Fruit fly (Drosophila melanogaster) whole organism, embryonic: ENCODE results near the gene Mics1.
A peak's percentile ranks its signal among the peaks of the same experiment; 100 is the strongest.

ENCODE experiments used
- CG11504 ChIP-seq: fragments of 200-800 bp; sonication (Bioruptor generic); optimal IDR thresholded peaks from 3 replicates; lab custom pipeline; 2019; ENCODE audit warnings: missing biosample characterization, mild to moderate bottlenecking, missing genetic modification characterization, moderate library complexity
- CG12219 ChIP-seq: fragments of 200-800 bp; sonication (Bioruptor generic); optimal IDR thresholded peaks from 3 replicates; lab custom pipeline; 2018; ENCODE audit warnings: missing biosample characterization, mild to moderate bottlenecking, missing genetic modification characterization
- fru ChIP-seq: fragments of >200 bp; optimal IDR thresholded peaks from 2 replicates; lab custom pipeline; 2017
- salm ChIP-seq: fragments of 200-800 bp; sonication (Bioruptor generic); optimal IDR thresholded peaks from 2 replicates; lab custom pipeline; 2018; ENCODE audit warnings: missing biosample characterization, mild to moderate bottlenecking, missing genetic modification characterization

DNA sequence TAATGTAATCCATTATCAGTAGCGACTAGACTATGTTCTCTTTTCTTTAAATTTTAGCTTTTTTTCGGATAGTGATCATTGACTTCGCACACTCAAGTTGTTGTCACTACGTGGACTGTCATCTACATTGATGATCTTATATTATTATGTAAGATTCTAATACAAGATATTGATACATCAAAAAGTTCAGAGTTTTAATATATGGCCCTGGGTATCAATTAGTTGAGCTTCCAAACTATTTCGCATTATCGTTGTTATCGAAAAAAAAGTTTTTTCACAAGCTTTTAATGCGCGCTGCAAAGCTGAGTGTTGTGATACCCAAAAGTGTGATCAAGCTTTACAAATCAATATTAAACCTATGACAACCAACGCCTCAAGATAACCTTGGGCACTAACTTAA, 10.1 kb downstream of the Mics1 start:
- peak; percentile 45 for TF ChIP-seq CG11504 (tag; lab: Kevin White, UChicago)
- TF ChIP-seq CG12219 (GFP tag; lab: Kevin White, UChicago): no peak
- no peak for TF ChIP-seq fru (lab: Kevin White, UChicago)
- no peak for TF ChIP-seq salm (tag; lab: Kevin White, UChicago)
